Worm (Caenorhabditis elegans): Measurements from ENCODE around the gene D2007.1.

Gene D2007.1

ce11 chrIII:8163788-8164423, 8.6 kb downstream of the D2007.1 start, which contains the start of gene prp-8:
Gene prp-8 (plus strand): TSS chrIII:8164373.
- TF ChIP-seq W03F9.2 (tag; optimal IDR thresholded peaks at IDR 0.05) (peak; percentile 92), him-1 (tag; optimal IDR thresholded peaks at IDR 0.05) (peak; percentile 45), dao-5 (tag; optimal IDR thresholded peaks at IDR 0.05) (no peak)

- no peak for TF ChIP-seq him-1 (tag; optimal IDR thresholded peaks at IDR 0.05)
- no peak for TF ChIP-seq W03F9.2 (tag; optimal IDR thresholded peaks at IDR 0.05)
- TF ChIP-seq dao-5 (tag; optimal IDR thresholded peaks at IDR 0.05), result no peak
Observed at ce11 chrIII:8164771-8165170, 9.5 kb downstream of the D2007.1 start.

ce11 chrIII:8172609-8173133, 17.4 kb downstream of the D2007.1 start:
- no peak for TF ChIP-seq dao-5 (tag; optimal IDR thresholded peaks at IDR 0.05)
- no peak for TF ChIP-seq him-1 (tag; optimal IDR thresholded peaks at IDR 0.05)
- TF ChIP-seq W03F9.2 (tag; optimal IDR thresholded peaks at IDR 0.05), result no peak

DNA sequence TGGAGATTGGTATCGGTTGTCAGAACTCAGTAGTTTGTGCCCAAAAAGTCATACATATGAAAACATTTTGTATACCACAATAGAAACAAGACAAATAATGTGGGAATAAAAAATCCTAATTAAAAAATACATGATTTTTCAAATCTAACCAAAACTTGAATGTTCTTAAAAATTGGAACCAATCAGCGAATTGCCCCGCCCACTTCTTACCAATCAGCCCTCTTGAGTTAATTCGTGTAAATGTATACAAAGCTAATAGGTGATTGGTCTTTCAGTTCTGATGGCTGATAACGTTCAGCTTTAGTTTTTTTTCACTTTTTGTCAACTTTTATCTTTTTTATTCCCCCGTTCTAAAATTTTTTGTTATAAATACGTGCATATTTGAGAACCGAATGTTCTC, 20.0 kb downstream of the D2007.1 start:
- TF ChIP-seq him-1 (tag; optimal IDR thresholded peaks at IDR 0.05) (no peak), dao-5 (tag; optimal IDR thresholded peaks at IDR 0.05) (no peak), W03F9.2 (tag; optimal IDR thresholded peaks at IDR 0.05) (no peak)

ce11 chrIII:8176265-8176664, 21.0 kb downstream of the D2007.1 start, which contains the start of gene C50C3.12:
Gene C50C3.12 (plus strand): TSS chrIII:8176565.
- TF ChIP-seq dao-5 (tag; optimal IDR thresholded peaks at IDR 0.05), result no peak
- TF ChIP-seq W03F9.2 (tag; optimal IDR thresholded peaks at IDR 0.05), result no peak
- TF ChIP-seq him-1 (tag; optimal IDR thresholded peaks at IDR 0.05), result no peak

DNA sequence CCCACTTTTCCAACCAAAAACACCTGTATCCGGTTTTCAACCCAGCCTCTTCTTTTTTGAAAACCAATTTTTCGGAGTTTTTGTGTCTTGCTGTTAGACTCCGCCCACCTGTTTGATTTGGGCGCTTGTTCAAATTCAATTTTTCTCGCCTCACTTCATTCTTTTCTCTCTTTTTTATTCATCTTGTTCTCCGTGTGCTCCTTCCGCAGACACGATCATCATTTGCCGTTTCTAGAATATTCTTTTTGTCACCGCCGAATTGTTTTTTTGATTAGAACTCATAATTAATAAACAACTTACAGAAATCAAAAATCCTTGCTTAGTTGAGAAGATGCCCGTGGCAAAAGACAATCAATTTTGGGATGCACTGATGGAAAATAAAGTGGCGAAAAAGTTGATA, 23.7 kb downstream of the D2007.1 start, which contains the start of gene C50C3.5:
C50C3.5 (plus strand) TSS at position 301 of the 400 bp plus-strand sequence.
- TF ChIP-seq W03F9.2 (tag; optimal IDR thresholded peaks at IDR 0.05) (no peak), him-1 (tag; optimal IDR thresholded peaks at IDR 0.05) (no peak), dao-5 (tag; optimal IDR thresholded peaks at IDR 0.05) (no peak)

- TF ChIP-seq him-1 (tag; optimal IDR thresholded peaks at IDR 0.05) (no peak), W03F9.2 (tag; optimal IDR thresholded peaks at IDR 0.05) (no peak), dao-5 (tag; optimal IDR thresholded peaks at IDR 0.05) (no peak)
Observed at ce11 chrIII:8181581-8181980, 26.3 kb downstream of the D2007.1 start, which contains the start of gene spc-2. Gene spc-2 (plus strand): TSS chrIII:8181881.

DNA sequence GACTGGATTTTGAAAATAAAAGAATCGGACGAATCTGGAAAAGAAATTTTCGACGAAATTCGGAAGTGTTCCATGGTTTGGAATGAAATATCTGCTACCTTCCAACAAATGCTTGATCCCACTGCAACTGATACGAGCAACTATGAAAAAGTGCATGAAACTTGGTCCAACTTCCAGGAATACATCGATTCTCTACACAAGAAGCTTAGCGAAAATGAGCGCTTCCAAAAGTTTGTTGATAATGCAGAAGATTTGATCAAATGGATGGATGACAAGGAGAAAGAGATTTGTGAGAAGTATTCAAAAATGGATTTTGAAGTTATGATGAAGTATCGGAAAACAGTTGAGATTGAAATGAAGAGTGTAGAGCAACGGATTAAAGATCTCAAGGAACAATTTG, 27.3 kb downstream of the D2007.1 start:
- no peak for TF ChIP-seq W03F9.2 (tag; optimal IDR thresholded peaks at IDR 0.05)
- TF ChIP-seq him-1 (tag; optimal IDR thresholded peaks at IDR 0.05), result no peak
- no peak for TF ChIP-seq dao-5 (tag; optimal IDR thresholded peaks at IDR 0.05)

DNA sequence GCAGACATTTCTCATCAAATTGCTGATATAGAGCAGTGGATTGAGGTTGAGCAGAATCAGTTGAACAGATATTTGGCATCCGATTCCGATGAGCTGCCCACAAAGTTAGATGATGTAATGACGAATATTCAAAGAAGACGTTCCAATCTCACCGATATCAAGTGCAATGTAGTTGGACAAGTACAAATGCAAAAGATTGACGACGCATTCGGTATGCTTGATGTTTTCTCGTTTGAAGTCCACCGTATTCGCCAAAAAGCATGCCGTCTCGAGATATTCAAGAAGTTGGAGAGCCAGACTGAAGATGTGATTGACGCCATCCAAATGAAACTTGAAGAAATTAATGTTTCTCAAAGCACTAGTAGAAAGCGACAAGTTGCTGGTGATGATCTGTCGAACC, 29.9 kb downstream of the D2007.1 start:
- TF ChIP-seq him-1 (tag; optimal IDR thresholded peaks at IDR 0.05) (no peak), dao-5 (tag; optimal IDR thresholded peaks at IDR 0.05) (no peak)

DNA sequence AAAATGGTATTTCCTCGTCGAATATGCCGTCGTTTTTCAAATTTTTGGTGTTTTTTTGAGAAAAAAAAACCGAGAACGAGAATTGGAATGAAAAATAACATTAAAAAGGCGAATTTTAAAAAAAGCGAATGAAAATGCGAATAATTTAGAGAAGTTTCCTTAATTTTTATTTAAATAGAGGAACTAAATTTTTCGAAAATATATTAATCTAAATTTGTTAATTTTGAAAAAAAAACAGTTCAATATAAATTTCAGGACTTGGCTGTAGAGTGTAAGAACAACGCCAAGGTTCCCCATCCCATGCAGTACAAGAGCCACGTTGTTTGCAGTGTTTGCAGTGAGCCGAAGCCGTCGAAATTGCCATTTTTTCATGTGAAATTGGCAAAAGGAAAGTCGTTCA, 35.2 kb downstream of the D2007.1 start, which contains the start of gene C50C3.19:
C50C3.19 (plus strand) TSS at position 301 of the 400 bp plus-strand sequence.
- no peak for TF ChIP-seq W03F9.2 (tag; optimal IDR thresholded peaks at IDR 0.05)
- TF ChIP-seq him-1 (tag; optimal IDR thresholded peaks at IDR 0.05), result no peak
- no peak for TF ChIP-seq dao-5 (tag; optimal IDR thresholded peaks at IDR 0.05)

- TF ChIP-seq him-1 (tag; optimal IDR thresholded peaks at IDR 0.05) (no peak), dao-5 (tag; optimal IDR thresholded peaks at IDR 0.05) (no peak), W03F9.2 (tag; optimal IDR thresholded peaks at IDR 0.05) (no peak)
Observed at ce11 chrIII:8191695-8192094, 36.4 kb downstream of the D2007.1 start, which contains the start of gene C50C3.1. Gene C50C3.1 (plus strand): TSS chrIII:8191995.

DNA sequence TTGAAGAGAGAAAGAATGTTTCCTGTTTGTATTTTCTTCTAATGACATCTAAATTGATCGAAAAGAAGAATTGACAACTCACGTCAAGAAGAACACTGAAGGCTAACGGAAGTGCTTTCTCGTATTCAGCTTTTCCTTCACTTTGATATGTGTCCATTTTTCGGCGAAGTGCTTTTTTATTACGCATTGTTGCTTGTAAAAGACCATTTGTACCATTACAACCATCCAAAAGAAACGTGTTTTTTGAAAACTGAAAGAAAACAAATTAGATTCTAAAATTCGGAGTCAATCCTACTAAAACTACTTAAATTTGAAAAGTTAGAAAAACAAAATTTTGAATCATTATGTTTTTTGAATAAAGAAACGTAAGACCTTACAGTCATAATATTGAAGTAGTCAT, 43.8 kb downstream of the D2007.1 start:
- TF ChIP-seq him-1 (tag; optimal IDR thresholded peaks at IDR 0.05) (no peak), dao-5 (tag; optimal IDR thresholded peaks at IDR 0.05) (no peak), W03F9.2 (tag; optimal IDR thresholded peaks at IDR 0.05) (no peak)

DNA sequence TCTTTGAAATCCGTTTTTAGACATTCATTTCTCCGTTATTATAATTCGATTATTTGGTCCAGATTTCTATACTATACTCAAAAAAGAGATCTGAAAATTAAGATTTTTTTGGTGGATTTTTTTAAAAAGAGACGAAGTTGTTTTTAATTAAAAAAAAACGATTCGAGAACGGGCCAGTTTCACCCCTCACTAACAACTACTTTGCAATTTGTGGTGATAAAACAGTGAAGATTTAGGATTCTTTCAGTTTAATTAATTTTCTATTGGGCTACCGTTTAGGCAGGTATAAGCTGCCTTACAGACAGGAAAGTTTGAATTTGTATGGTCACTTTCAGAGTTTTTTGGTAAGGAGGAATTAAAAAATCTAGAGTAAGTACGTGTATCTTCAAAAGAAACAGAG, 45.9 kb downstream of the D2007.1 start, which contains the start of gene unc-36:
unc-36 (minus strand) TSS at position 101 of the 400 bp plus-strand sequence.
- no peak for TF ChIP-seq dao-5 (tag; optimal IDR thresholded peaks at IDR 0.05)
- TF ChIP-seq him-1 (tag; optimal IDR thresholded peaks at IDR 0.05), result no peak
- no peak for TF ChIP-seq W03F9.2 (tag; optimal IDR thresholded peaks at IDR 0.05)

DNA sequence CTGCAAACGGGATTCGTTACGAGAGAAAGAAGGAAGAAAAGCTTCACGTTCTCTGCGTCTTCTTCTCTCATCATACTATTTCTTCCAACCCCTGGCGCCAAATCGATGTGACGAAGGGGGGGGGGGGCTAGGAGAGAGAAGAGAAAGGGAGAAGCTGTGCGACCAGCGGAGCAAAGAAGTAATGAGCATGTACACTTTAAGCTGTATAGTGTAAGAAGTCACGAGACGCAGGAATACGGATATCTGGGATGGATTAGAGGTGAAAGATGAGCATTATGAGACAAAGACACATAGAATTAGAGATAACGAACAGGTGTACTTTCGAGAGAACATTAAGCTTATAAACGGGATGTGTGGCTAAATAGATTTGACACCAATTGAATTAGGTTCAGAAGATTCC, 46.5 kb downstream of the D2007.1 start:
- TF ChIP-seq him-1 (tag; optimal IDR thresholded peaks at IDR 0.05) (peak; percentile 42), W03F9.2 (tag; optimal IDR thresholded peaks at IDR 0.05) (peak; percentile 25), dao-5 (tag; optimal IDR thresholded peaks at IDR 0.05) (no peak)

All from whole organism, L4/young adult.